Worm (Caenorhabditis elegans) whole organism, early embryonic: Measurements from ENCODE around the gene C16A3.5.

Experiments
- B0310.2 ChIP-seq: sonication (generic microtip); optimal IDR thresholded peaks from 2 replicates; lab custom pipeline; 2016; ENCODE audit warnings: mild to moderate bottlenecking, missing genetic modification characterization, missing compliant biosample characterization
- F13C5.2 ChIP-seq: sonication (generic microtip); optimal IDR thresholded peaks from 2 replicates; lab custom pipeline; 2017; ENCODE audit warnings: mild to moderate bottlenecking, missing genetic modification characterization, inconsistent platforms, missing compliant biosample characterization
- aly-1 ChIP-seq: sonication (generic microtip); optimal IDR thresholded peaks from 2 replicates; lab custom pipeline; 2016; ENCODE audit warnings: missing genetic modification characterization, missing compliant biosample characterization
- ama-1 ChIP-seq: fragments of 150-350 bp; optimal IDR thresholded peaks from 2 replicates; lab custom pipeline; 2014
- ceh-13 ChIP-seq: fragments of 200-800 bp; sonication (Bioruptor generic); optimal IDR thresholded peaks from 2 replicates; lab custom pipeline; 2018; ENCODE audit warnings: mild to moderate bottlenecking, missing genetic modification characterization, missing compliant biosample characterization
- ceh-36 ChIP-seq: sonication (generic microtip); optimal IDR thresholded peaks from 2 replicates; lab custom pipeline; 2016; ENCODE audit warnings: missing genetic modification characterization, inconsistent platforms, missing compliant biosample characterization
- ets-7 ChIP-seq: sonication (generic microtip); optimal IDR thresholded peaks from 2 replicates; lab custom pipeline; 2016; ENCODE audit warnings: missing genotype, missing genetic modification characterization, missing compliant biosample characterization
- flt-1 ChIP-seq: fragments of 200-800 bp; sonication (Bioruptor generic); IDR thresholded peaks from 2 replicates; pipeline ENCODE4 v1.3.6; 2022; ENCODE audit warnings: missing genetic modification characterization, missing compliant biosample characterization
- hmbx-1 ChIP-seq: sonication (generic microtip); optimal IDR thresholded peaks from 2 replicates; lab custom pipeline; 2016; ENCODE audit warnings: mild to moderate bottlenecking, missing genetic modification characterization, missing compliant biosample characterization
- hmg-4 ChIP-seq: fragments of 200-800 bp; sonication (Bioruptor generic); optimal IDR thresholded peaks from 2 replicates; lab custom pipeline; 2018; ENCODE audit warnings: mild to moderate bottlenecking, missing genetic modification characterization, missing compliant biosample characterization
- hnd-1 ChIP-seq: sonication (generic microtip); optimal IDR thresholded peaks from 2 replicates; lab custom pipeline; 2016; ENCODE audit warnings: missing genetic modification characterization, missing compliant biosample characterization
- pes-1 ChIP-seq: fragments of 200-800 bp; sonication (Bioruptor generic); IDR thresholded peaks from 2 replicates; pipeline ENCODE4 v1.3.6; 2022; ENCODE audit warnings: missing genetic modification reagents, missing genetic modification characterization, missing compliant biosample characterization
- scrt-1 ChIP-seq: fragments of 200-800 bp; sonication (Bioruptor generic); IDR thresholded peaks from 2 replicates; pipeline ENCODE4 v1.3.6; 2022; ENCODE audit warnings: missing genetic modification characterization, missing compliant biosample characterization
- sea-1 ChIP-seq: fragments of 200-800 bp; sonication (Bioruptor generic); conservative IDR thresholded peaks from 2 replicates; pipeline ENCODE4 v1.3.6; 2022; ENCODE audit warnings: missing genetic modification characterization, missing compliant biosample characterization
- tbx-11 ChIP-seq: fragments of 200-800 bp; sonication (Bioruptor generic); IDR thresholded peaks from 2 replicates; pipeline ENCODE4 v1.3.6; 2022; ENCODE audit warnings: missing genetic modification characterization, missing compliant biosample characterization
- tbx-37 ChIP-seq: fragments of 200-800 bp; sonication (Bioruptor generic); conservative IDR thresholded peaks from 2 replicates; pipeline ENCODE4 v1.3.6; 2022; ENCODE audit warnings: missing genetic modification reagents, missing genetic modification characterization, missing compliant biosample characterization
- tra-4 ChIP-seq: sonication (generic microtip); optimal IDR thresholded peaks from 2 replicates; lab custom pipeline; 2017; ENCODE audit warnings: missing genetic modification characterization, missing compliant biosample characterization

The C16A3.5 gene

ce11 chrIII:6420201-6420600 is 39.6 kb downstream of the C16A3.5 start:
- TF ChIP-seq scrt-1 (no peak), F13C5.2 (no peak), pes-1 (GFP tag; lab: Robert Waterston, UW) (no peak), ceh-13 (no peak), hmg-4 (GFP tag; lab: Kevin White, UChicago) (no peak), aly-1 (tag; lab: Kevin White, UChicago) (no peak), ets-7 (tag; lab: Kevin White, UChicago) (no peak), ama-1 (lab: Kevin White, UChicago) (no peak), tbx-11 (GFP tag; lab: Robert Waterston, UW) (no peak), flt-1 (no peak), B0310.2 (no peak), tbx-37 (GFP tag; lab: Robert Waterston, UW) (no peak)

- TF ChIP-seq hmbx-1 (tag; lab: Kevin White, UChicago) (no peak), B0310.2 (no peak), ceh-36 (tag; lab: Kevin White, UChicago) (no peak), flt-1 (no peak), ceh-13 (no peak)
These were observed 40.4 kb downstream of the C16A3.5 start for ce11 chrIII:6420995-6421404.

- TF ChIP-seq flt-1 (no peak), scrt-1 (no peak), tra-4 (tag; lab: Kevin White, UChicago) (no peak)
These were observed 40.9 kb downstream of the C16A3.5 start for ce11 chrIII:6421473-6421872.

- no peak for TF ChIP-seq hmbx-1 (tag; lab: Kevin White, UChicago)
- no peak for TF ChIP-seq sea-1 (GFP tag; lab: Robert Waterston, UW)
- TF ChIP-seq F13C5.2 = no peak
- no peak for TF ChIP-seq ceh-36 (tag; lab: Kevin White, UChicago)
- no peak for TF ChIP-seq tra-4 (tag; lab: Kevin White, UChicago)
- no peak for TF ChIP-seq tbx-11 (GFP tag; lab: Robert Waterston, UW)
- no peak for TF ChIP-seq ets-7 (tag; lab: Kevin White, UChicago)
- TF ChIP-seq tbx-37 (GFP tag; lab: Robert Waterston, UW) = no peak
- TF ChIP-seq pes-1 (GFP tag; lab: Robert Waterston, UW) = no peak
- TF ChIP-seq hmg-4 (GFP tag; lab: Kevin White, UChicago) = no peak
- TF ChIP-seq ama-1 (lab: Kevin White, UChicago) = no peak
- no peak for TF ChIP-seq aly-1 (tag; lab: Kevin White, UChicago)
- TF ChIP-seq scrt-1 = no peak
- TF ChIP-seq hnd-1 (tag; lab: Kevin White, UChicago) = no peak
- no peak for TF ChIP-seq ceh-13
These were observed 41.5 kb downstream of the C16A3.5 start for ce11 chrIII:6421973-6422511.

- TF ChIP-seq flt-1 = no peak
These were observed 42.1 kb downstream of the C16A3.5 start for ce11 chrIII:6422721-6423120.

- TF ChIP-seq scrt-1 = no peak
- TF ChIP-seq hmg-4 (GFP tag; lab: Kevin White, UChicago) = no peak
- TF ChIP-seq tbx-37 (GFP tag; lab: Robert Waterston, UW) = no peak
- no peak for TF ChIP-seq tbx-11 (GFP tag; lab: Robert Waterston, UW)
- no peak for TF ChIP-seq flt-1
- TF ChIP-seq aly-1 (tag; lab: Kevin White, UChicago) = no peak
- no peak for TF ChIP-seq ama-1 (lab: Kevin White, UChicago)
- no peak for TF ChIP-seq sea-1 (GFP tag; lab: Robert Waterston, UW)
- TF ChIP-seq B0310.2 = no peak
- TF ChIP-seq hmbx-1 (tag; lab: Kevin White, UChicago) = no peak
- no peak for TF ChIP-seq tra-4 (tag; lab: Kevin White, UChicago)
- TF ChIP-seq hnd-1 (tag; lab: Kevin White, UChicago) = no peak
- TF ChIP-seq pes-1 (GFP tag; lab: Robert Waterston, UW) = no peak
- no peak for TF ChIP-seq ceh-13
- TF ChIP-seq F13C5.2 = no peak
- TF ChIP-seq ets-7 (tag; lab: Kevin White, UChicago) = no peak
- no peak for TF ChIP-seq ceh-36 (tag; lab: Kevin White, UChicago)
These were observed 46.6 kb downstream of the C16A3.5 start, which contains the start of gene C05D11.8 for ce11 chrIII:6427205-6427604. C05D11.8 (minus strand) TSS chrIII:6427305.

- TF ChIP-seq hmg-4 (GFP tag; lab: Kevin White, UChicago) = no peak
- TF ChIP-seq tbx-11 (GFP tag; lab: Robert Waterston, UW) = no peak
- no peak for TF ChIP-seq sea-1 (GFP tag; lab: Robert Waterston, UW)
- TF ChIP-seq hmbx-1 (tag; lab: Kevin White, UChicago) = no peak
- TF ChIP-seq tbx-37 (GFP tag; lab: Robert Waterston, UW) = no peak
- no peak for TF ChIP-seq ama-1 (lab: Kevin White, UChicago)
- no peak for TF ChIP-seq ceh-36 (tag; lab: Kevin White, UChicago)
- TF ChIP-seq tra-4 (tag; lab: Kevin White, UChicago) = no peak
- no peak for TF ChIP-seq hnd-1 (tag; lab: Kevin White, UChicago)
- no peak for TF ChIP-seq B0310.2
- TF ChIP-seq aly-1 (tag; lab: Kevin White, UChicago) = no peak
These were observed 50.3 kb downstream of the C16A3.5 start, which contains the start of gene popl-1 for ce11 chrIII:6430834-6431233. popl-1 (minus strand) TSS chrIII:6430934.
